Worm (Caenorhabditis elegans): Measurements from ENCODE around the gene F35A5.2.

F35A5.2 gene

DNA sequence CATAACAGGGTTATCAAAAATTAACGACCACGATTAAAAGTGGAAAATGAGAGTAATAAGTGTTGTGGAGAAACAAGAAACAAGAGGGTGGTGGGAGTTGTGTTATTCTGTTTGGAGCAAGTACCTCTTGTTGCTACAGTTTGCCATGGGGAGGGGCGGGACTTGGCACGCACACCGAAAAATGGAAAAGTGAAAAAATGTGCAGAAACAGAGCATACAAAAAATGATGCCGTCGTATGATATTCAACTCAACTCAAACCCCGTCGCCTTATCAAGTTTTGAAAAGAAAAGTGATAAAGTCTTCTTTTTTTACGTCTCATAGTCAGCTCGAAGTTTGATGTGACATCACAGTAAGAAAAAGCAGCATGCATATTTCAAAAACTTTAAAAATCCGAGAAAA, 15.7 kb downstream of the F35A5.2 start:
- TF ChIP-seq hmg-4 (GFP tag; optimal IDR thresholded peaks at IDR 0.05) (no peak), ceh-13 (GFP tag; optimal IDR thresholded peaks at IDR 0.05) (no peak), sea-1 (GFP tag; conservative IDR thresholded peaks at IDR 0.05) (no peak), F13C5.2 (tag; optimal IDR thresholded peaks at IDR 0.05) (no peak), B0310.2 (tag; optimal IDR thresholded peaks at IDR 0.05) (no peak), scrt-1 (GFP tag; IDR thresholded peaks at IDR 0.05) (no peak), aly-1 (tag; optimal IDR thresholded peaks at IDR 0.05) (no peak), tbx-37 (GFP tag; conservative IDR thresholded peaks at IDR 0.05) (no peak), ceh-36 (tag; optimal IDR thresholded peaks at IDR 0.05) (no peak), ama-1 (optimal IDR thresholded peaks at IDR 0.05) (no peak), tbx-11 (GFP tag; IDR thresholded peaks at IDR 0.05) (no peak), tra-4 (tag; optimal IDR thresholded peaks at IDR 0.05) (no peak), flt-1 (GFP tag; IDR thresholded peaks at IDR 0.05) (no peak), hnd-1 (tag; optimal IDR thresholded peaks at IDR 0.05) (no peak), pes-1 (GFP tag; IDR thresholded peaks at IDR 0.05) (no peak), ets-7 (tag; optimal IDR thresholded peaks at IDR 0.05) (no peak), hmbx-1 (tag; optimal IDR thresholded peaks at IDR 0.05) (no peak)

DNA sequence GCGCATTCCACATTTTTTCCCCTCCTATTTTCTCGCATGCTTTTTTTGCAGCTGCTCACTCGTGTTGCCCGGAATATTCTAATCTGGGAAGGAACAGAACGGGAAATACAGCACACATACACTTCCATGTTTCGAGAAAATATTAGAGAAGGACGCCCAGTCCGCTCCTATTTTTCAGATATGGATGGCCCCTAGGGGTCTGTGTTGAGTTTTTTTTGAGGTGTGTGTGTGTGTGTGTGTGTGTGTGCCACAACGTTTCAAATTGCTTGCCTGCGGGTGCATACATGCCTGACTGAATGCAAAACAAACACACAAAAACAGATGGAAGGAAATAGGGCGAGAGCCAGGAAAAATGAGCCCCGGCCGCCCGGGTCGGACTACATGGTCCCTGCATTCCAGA, 16.7 kb downstream of the F35A5.2 start:
- no peak for TF ChIP-seq aly-1 (tag; optimal IDR thresholded peaks at IDR 0.05)
- 0 out of 2 replicates have a peak, but pooled peaks have one; percentile 27 for TF ChIP-seq scrt-1 (GFP tag; IDR thresholded peaks at IDR 0.05)
- no peak for TF ChIP-seq ama-1 (optimal IDR thresholded peaks at IDR 0.05)
- no peak for TF ChIP-seq B0310.2 (tag; optimal IDR thresholded peaks at IDR 0.05)
- TF ChIP-seq ceh-36 (tag; optimal IDR thresholded peaks at IDR 0.05), result no peak

- no peak for TF ChIP-seq hnd-1 (tag; optimal IDR thresholded peaks at IDR 0.05)
- no peak for TF ChIP-seq tra-4 (tag; optimal IDR thresholded peaks at IDR 0.05)
- no peak for TF ChIP-seq aly-1 (tag; optimal IDR thresholded peaks at IDR 0.05)
- no peak for TF ChIP-seq pes-1 (GFP tag; IDR thresholded peaks at IDR 0.05)
- no peak for TF ChIP-seq F13C5.2 (tag; optimal IDR thresholded peaks at IDR 0.05)
- TF ChIP-seq sea-1 (GFP tag; conservative IDR thresholded peaks at IDR 0.05), result no peak
- no peak for TF ChIP-seq ceh-13 (GFP tag; optimal IDR thresholded peaks at IDR 0.05)
- TF ChIP-seq ets-7 (tag; optimal IDR thresholded peaks at IDR 0.05), result no peak
- no peak for TF ChIP-seq flt-1 (GFP tag; IDR thresholded peaks at IDR 0.05)
- no peak for TF ChIP-seq ceh-36 (tag; optimal IDR thresholded peaks at IDR 0.05)
- no peak for TF ChIP-seq B0310.2 (tag; optimal IDR thresholded peaks at IDR 0.05)
- no peak for TF ChIP-seq scrt-1 (GFP tag; IDR thresholded peaks at IDR 0.05)
- TF ChIP-seq tbx-37 (GFP tag; conservative IDR thresholded peaks at IDR 0.05), result no peak
- TF ChIP-seq ama-1 (optimal IDR thresholded peaks at IDR 0.05), result no peak
- TF ChIP-seq hmbx-1 (tag; optimal IDR thresholded peaks at IDR 0.05), result no peak
- TF ChIP-seq hmg-4 (GFP tag; optimal IDR thresholded peaks at IDR 0.05), result no peak
- TF ChIP-seq tbx-11 (GFP tag; IDR thresholded peaks at IDR 0.05), result no peak
These were observed 17.1 kb downstream of the F35A5.2 start for ce11 chrX:3822061-3822460.

ce11 chrX:3823869-3824268, 18.9 kb downstream of the F35A5.2 start:
- TF ChIP-seq hmbx-1 (tag; optimal IDR thresholded peaks at IDR 0.05) (no peak), aly-1 (tag; optimal IDR thresholded peaks at IDR 0.05) (no peak), scrt-1 (GFP tag; IDR thresholded peaks at IDR 0.05) (no peak), flt-1 (GFP tag; IDR thresholded peaks at IDR 0.05) (no peak), tbx-11 (GFP tag; IDR thresholded peaks at IDR 0.05) (no peak), ceh-36 (tag; optimal IDR thresholded peaks at IDR 0.05) (no peak), hnd-1 (tag; optimal IDR thresholded peaks at IDR 0.05) (no peak), tra-4 (tag; optimal IDR thresholded peaks at IDR 0.05) (no peak), tbx-37 (GFP tag; conservative IDR thresholded peaks at IDR 0.05) (no peak), ceh-13 (GFP tag; optimal IDR thresholded peaks at IDR 0.05) (no peak), hmg-4 (GFP tag; optimal IDR thresholded peaks at IDR 0.05) (no peak), ets-7 (tag; optimal IDR thresholded peaks at IDR 0.05) (no peak), B0310.2 (tag; optimal IDR thresholded peaks at IDR 0.05) (no peak), pes-1 (GFP tag; IDR thresholded peaks at IDR 0.05) (no peak), sea-1 (GFP tag; conservative IDR thresholded peaks at IDR 0.05) (no peak), ama-1 (optimal IDR thresholded peaks at IDR 0.05) (no peak), F13C5.2 (tag; optimal IDR thresholded peaks at IDR 0.05) (no peak)

DNA sequence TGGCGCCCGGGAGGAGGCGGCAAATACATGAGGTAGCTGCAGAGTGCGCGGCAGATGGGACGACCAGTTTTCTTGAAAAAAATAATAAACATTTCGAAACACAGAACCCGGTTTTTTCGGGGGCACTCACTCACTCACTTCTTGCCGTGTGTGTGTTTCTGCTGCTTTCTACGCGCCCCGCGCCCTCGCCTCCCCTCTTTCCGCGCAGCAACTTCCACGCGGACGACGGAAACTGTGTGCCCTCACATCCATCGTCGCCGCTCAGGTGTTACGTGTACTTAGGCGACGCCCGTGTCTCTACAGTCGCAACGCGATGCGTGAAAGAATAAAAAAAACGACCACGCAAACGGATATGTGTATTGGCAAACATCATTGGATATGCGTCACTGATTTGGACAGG, 19.5 kb downstream of the F35A5.2 start:
- no peak for TF ChIP-seq B0310.2 (tag; optimal IDR thresholded peaks at IDR 0.05)
- no peak for TF ChIP-seq flt-1 (GFP tag; IDR thresholded peaks at IDR 0.05)

DNA sequence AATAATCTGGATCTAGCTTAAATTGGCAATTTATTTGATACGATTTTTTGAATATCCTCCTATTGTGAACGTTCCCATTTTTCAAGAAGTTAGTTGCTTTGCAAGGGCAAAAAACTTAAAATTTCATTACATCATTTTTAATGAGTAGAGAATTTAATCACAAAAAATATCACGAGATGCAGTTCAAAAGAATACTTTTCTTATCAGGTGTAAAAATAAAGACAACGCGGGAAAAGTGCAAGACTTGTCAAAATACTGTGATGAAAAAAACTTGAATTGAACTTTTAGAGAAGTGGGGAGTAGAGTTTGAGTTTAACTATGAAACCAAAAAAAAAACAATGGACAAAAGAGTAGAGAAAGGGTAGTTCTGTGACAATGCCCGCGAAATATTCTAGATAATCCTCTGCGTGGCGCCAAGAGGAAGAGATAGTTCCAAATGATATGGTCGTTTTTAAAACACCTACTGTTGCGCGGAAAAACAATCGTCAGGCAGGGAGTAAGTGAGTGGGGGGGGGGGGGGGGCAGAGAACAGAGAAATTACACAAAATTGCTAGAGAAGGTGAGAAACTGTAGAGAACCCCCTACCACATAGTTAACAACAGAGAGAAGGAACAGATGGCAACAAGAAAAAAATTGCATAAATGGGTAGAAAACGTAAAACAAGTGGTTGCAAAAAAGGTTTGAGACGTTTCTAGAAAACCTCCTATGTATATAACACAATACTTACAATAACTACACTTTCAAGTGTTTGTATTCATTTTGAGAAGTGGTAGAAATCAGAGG, 20.2 kb downstream of the F35A5.2 start:
- TF ChIP-seq hmg-4 (GFP tag; optimal IDR thresholded peaks at IDR 0.05) (no peak), ama-1 (optimal IDR thresholded peaks at IDR 0.05) (no peak), sea-1 (GFP tag; conservative IDR thresholded peaks at IDR 0.05) (no peak), scrt-1 (GFP tag; IDR thresholded peaks at IDR 0.05) (no peak), ets-7 (tag; optimal IDR thresholded peaks at IDR 0.05) (no peak), tbx-11 (GFP tag; IDR thresholded peaks at IDR 0.05) (no peak), tbx-37 (GFP tag; conservative IDR thresholded peaks at IDR 0.05) (no peak)

DNA sequence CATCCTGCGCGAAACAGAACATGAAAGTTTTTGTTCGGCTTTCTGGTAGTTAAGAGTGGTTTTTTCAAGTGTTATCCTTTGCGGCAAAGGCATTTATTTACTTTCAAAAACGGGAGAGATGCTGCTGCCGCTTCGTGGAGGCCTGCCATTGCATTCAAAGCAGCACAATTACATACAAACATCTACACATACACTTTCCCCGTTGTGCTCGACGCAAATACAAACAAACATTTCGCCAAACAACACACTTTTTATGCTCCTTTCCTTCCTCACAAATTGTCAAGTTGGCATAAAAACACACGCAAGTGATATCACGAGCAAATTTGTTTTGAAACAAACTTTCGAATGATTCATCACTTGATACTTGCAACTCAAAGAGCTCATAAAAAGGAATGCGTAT, 21.2 kb downstream of the F35A5.2 start:
- TF ChIP-seq ceh-13 (GFP tag; optimal IDR thresholded peaks at IDR 0.05), result no peak
- TF ChIP-seq ets-7 (tag; optimal IDR thresholded peaks at IDR 0.05), result no peak
- TF ChIP-seq ceh-36 (tag; optimal IDR thresholded peaks at IDR 0.05), result no peak

DNA sequence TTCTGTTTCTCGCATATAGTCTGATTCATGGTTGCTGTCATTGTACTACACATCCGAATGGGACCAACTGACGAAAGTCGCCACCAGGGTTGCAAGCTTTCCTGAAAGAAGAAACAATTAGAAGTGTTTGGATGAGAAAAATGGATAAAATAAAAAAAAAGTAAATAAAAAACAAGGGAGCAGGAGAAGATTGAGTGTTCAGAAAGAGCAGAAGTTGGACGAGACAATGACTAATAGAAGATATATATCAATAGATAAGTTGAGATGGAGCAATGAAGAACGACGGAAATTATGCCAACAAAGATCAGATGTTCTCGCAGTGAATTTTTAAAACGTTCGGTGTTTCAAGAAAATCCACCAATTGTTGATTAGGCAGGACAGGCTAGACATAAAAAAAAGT, 21.9 kb downstream of the F35A5.2 start, which contains the start of gene fkh-9:
fkh-9 (minus strand) TSS at position 101 of the 400 bp plus-strand sequence.
- TF ChIP-seq tbx-11 (GFP tag; IDR thresholded peaks at IDR 0.05) (no peak), F13C5.2 (tag; optimal IDR thresholded peaks at IDR 0.05) (no peak), hnd-1 (tag; optimal IDR thresholded peaks at IDR 0.05) (no peak), hmg-4 (GFP tag; optimal IDR thresholded peaks at IDR 0.05) (no peak), tbx-37 (GFP tag; conservative IDR thresholded peaks at IDR 0.05) (no peak), ceh-13 (GFP tag; optimal IDR thresholded peaks at IDR 0.05) (no peak), ama-1 (optimal IDR thresholded peaks at IDR 0.05) (no peak), sea-1 (GFP tag; conservative IDR thresholded peaks at IDR 0.05) (no peak), aly-1 (tag; optimal IDR thresholded peaks at IDR 0.05) (no peak), hmbx-1 (tag; optimal IDR thresholded peaks at IDR 0.05) (no peak), B0310.2 (tag; optimal IDR thresholded peaks at IDR 0.05) (no peak), ets-7 (tag; optimal IDR thresholded peaks at IDR 0.05) (no peak), pes-1 (GFP tag; IDR thresholded peaks at IDR 0.05) (no peak), scrt-1 (GFP tag; IDR thresholded peaks at IDR 0.05) (no peak), flt-1 (GFP tag; IDR thresholded peaks at IDR 0.05) (no peak), tra-4 (tag; optimal IDR thresholded peaks at IDR 0.05) (no peak), ceh-36 (tag; optimal IDR thresholded peaks at IDR 0.05) (no peak)

Data from whole organism, early embryonic.